Worm (Caenorhabditis elegans): ENCODE data around the gene npr-9.

DNA sequence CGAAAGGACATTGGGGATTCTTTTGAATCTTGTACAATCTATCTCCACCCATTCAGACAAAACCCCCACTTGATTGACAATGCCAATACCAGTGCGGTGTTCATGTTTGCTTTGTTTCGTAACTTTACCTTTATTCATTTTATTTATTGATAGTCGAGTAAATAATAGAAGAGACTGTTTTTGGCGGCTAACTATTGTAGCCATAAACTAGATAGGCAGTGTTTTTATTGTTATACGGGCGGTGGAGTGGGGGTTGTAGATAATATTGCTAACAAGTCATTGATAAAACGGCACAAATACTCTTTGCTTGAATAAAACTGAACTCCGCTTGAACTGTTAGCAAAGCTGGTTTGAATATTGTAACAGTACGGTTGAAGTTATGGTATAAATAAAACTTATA lies 35.4 kb downstream of the npr-9 start:
- TF ChIP-seq aly-2 (tag; optimal IDR thresholded peaks at IDR 0.05) = no peak
- TF ChIP-seq fos-1 (tag; optimal IDR thresholded peaks at IDR 0.05) = no peak
- TF ChIP-seq nhr-21 (tag; optimal IDR thresholded peaks at IDR 0.05) = no peak
- TF ChIP-seq dmd-4 (tag; optimal IDR thresholded peaks at IDR 0.05) = no peak

All from whole organism, L2 larva.